Worm (Caenorhabditis elegans) whole organism, early embryonic: Measurements from ENCODE around the gene clip-1.

Experiments used
- F13C5.2 ChIP-seq: sonication (generic microtip); optimal IDR thresholded peaks from 2 replicates; lab custom pipeline; 2017; ENCODE audit warnings: mild to moderate bottlenecking, missing genetic modification characterization, inconsistent platforms, missing compliant biosample characterization
- aly-1 ChIP-seq: sonication (generic microtip); optimal IDR thresholded peaks from 2 replicates; lab custom pipeline; 2016; ENCODE audit warnings: missing genetic modification characterization, missing compliant biosample characterization
- ama-1 ChIP-seq: fragments of 150-350 bp; optimal IDR thresholded peaks from 2 replicates; lab custom pipeline; 2014
- ceh-13 ChIP-seq: fragments of 200-800 bp; sonication (Bioruptor generic); optimal IDR thresholded peaks from 2 replicates; lab custom pipeline; 2018; ENCODE audit warnings: mild to moderate bottlenecking, missing genetic modification characterization, missing compliant biosample characterization
- ceh-36 ChIP-seq: sonication (generic microtip); optimal IDR thresholded peaks from 2 replicates; lab custom pipeline; 2016; ENCODE audit warnings: missing genetic modification characterization, inconsistent platforms, missing compliant biosample characterization
- flt-1 ChIP-seq: fragments of 200-800 bp; sonication (Bioruptor generic); IDR thresholded peaks from 2 replicates; pipeline ENCODE4 v1.3.6; 2022; ENCODE audit warnings: missing genetic modification characterization, missing compliant biosample characterization
- hnd-1 ChIP-seq: sonication (generic microtip); optimal IDR thresholded peaks from 2 replicates; lab custom pipeline; 2016; ENCODE audit warnings: missing genetic modification characterization, missing compliant biosample characterization
- sea-1 ChIP-seq: fragments of 200-800 bp; sonication (Bioruptor generic); conservative IDR thresholded peaks from 2 replicates; pipeline ENCODE4 v1.3.6; 2022; ENCODE audit warnings: missing genetic modification characterization, missing compliant biosample characterization

- no peak for TF ChIP-seq ama-1 (lab: Kevin White, UChicago)
- no peak for TF ChIP-seq F13C5.2 (tag; lab: Kevin White, UChicago)
- no peak for TF ChIP-seq hnd-1 (tag; lab: Kevin White, UChicago)
- TF ChIP-seq sea-1: no peak
- TF ChIP-seq flt-1 (GFP tag; lab: Robert Waterston, UW): no peak
- no peak for TF ChIP-seq ceh-13 (GFP tag; lab: Kevin White, UChicago)
- no peak for TF ChIP-seq ceh-36
- no peak for TF ChIP-seq aly-1
These were observed 18.1 kb downstream of the clip-1 start, which contains the start of gene T02C1.2 for ce11 chrIII:9250729-9251128.
